Worm (Caenorhabditis elegans) whole organism, mixed stage, embryonic: Measurements from ENCODE around the gene C39B10.5.

Experiments
- M03D4.4 ChIP-seq: sonication (generic microtip); optimal IDR thresholded peaks from 2 replicates; lab custom pipeline; 2017; ENCODE audit warnings: mild to moderate bottlenecking, missing genetic modification characterization, missing compliant biosample characterization
- bed-3 ChIP-seq: fragments of 200-800 bp; sonication (Bioruptor generic); optimal IDR thresholded peaks from 3 replicates; lab custom pipeline; 2018; ENCODE audit warnings: mild to moderate bottlenecking, missing genetic modification characterization, moderate library complexity, missing compliant biosample characterization
- blmp-1 ChIP-seq: fragments of 150-350 bp; optimal IDR thresholded peaks from 2 replicates; lab custom pipeline; 2014; ENCODE audit warnings: missing biosample characterization, missing genetic modification characterization
- ceh-43 ChIP-seq: fragments of 200-800 bp; sonication (Bioruptor generic); optimal IDR thresholded peaks from 2 replicates; lab custom pipeline; 2018; ENCODE audit warnings: mild to moderate bottlenecking, missing genetic modification characterization, moderate library complexity, missing compliant biosample characterization
- ceh-83 ChIP-seq: fragments of 200-800 bp; sonication (Bioruptor generic); optimal IDR thresholded peaks from 2 replicates; lab custom pipeline; 2018; ENCODE audit warnings: mild to moderate bottlenecking, missing genetic modification characterization, missing compliant biosample characterization
- ces-1 ChIP-seq: fragments of 150-350 bp; optimal IDR thresholded peaks from 2 replicates; lab custom pipeline; 2014; ENCODE audit warnings: missing biosample characterization, missing genetic modification reagents, missing genetic modification characterization
- cnd-1 ChIP-seq: fragments of 200-800 bp; sonication (Bioruptor generic); optimal IDR thresholded peaks from 2 replicates; lab custom pipeline; 2018; ENCODE audit warnings: mild to moderate bottlenecking, missing genetic modification characterization, missing compliant biosample characterization
- drap-1 ChIP-seq: fragments of 200-800 bp; sonication (Bioruptor generic); optimal IDR thresholded peaks from 3 replicates; lab custom pipeline; 2018; ENCODE audit warnings: mild to moderate bottlenecking, missing genetic modification characterization, missing compliant biosample characterization
- elt-1 ChIP-seq: sonication (generic microtip); optimal IDR thresholded peaks from 2 replicates; lab custom pipeline; 2017; ENCODE audit warnings: missing genetic modification characterization, mild to moderate bottlenecking, missing compliant biosample characterization, antibody characterized with exemption, moderate library complexity, borderline replicate concordance; ENCODE audit not compliant: insufficient read depth
- elt-3 ChIP-seq: fragments of 150-350 bp; optimal IDR thresholded peaks from 2 replicates; lab custom pipeline; 2014; ENCODE audit warnings: missing biosample characterization, missing genetic modification characterization
- flh-1 ChIP-seq: fragments of 200-800 bp; sonication (Bioruptor generic); optimal IDR thresholded peaks from 2 replicates; lab custom pipeline; 2018; ENCODE audit warnings: mild to moderate bottlenecking, missing genetic modification characterization, moderate library complexity, missing compliant biosample characterization
- ham-2 ChIP-seq: fragments of 200-800 bp; sonication (Bioruptor generic); optimal IDR thresholded peaks from 2 replicates; lab custom pipeline; 2018; ENCODE audit warnings: mild to moderate bottlenecking, missing genetic modification characterization, missing compliant biosample characterization
- hlh-1 ChIP-seq: fragments of 150-350 bp; optimal IDR thresholded peaks from 2 replicates; lab custom pipeline; 2014; ENCODE audit warnings: missing biosample characterization, missing genetic modification reagents, missing genetic modification characterization
- lin-13 ChIP-seq: fragments of 150-350 bp; optimal IDR thresholded peaks from 2 replicates; lab custom pipeline; 2014; ENCODE audit warnings: missing biosample characterization, missing genetic modification characterization
- lin-32 ChIP-seq: fragments of 200-800 bp; sonication (Bioruptor generic); optimal IDR thresholded peaks from 2 replicates; lab custom pipeline; 2018; ENCODE audit warnings: mild to moderate bottlenecking, missing genetic modification characterization, missing compliant biosample characterization
- mab-5 ChIP-seq: fragments of 150-350 bp; optimal IDR thresholded peaks from 2 replicates; lab custom pipeline; 2014; ENCODE audit warnings: missing biosample characterization, missing genetic modification characterization
- mls-2 ChIP-seq: sonication (generic microtip); optimal IDR thresholded peaks from 2 replicates; lab custom pipeline; 2016; ENCODE audit warnings: mild to moderate bottlenecking, missing genetic modification characterization, moderate library complexity, missing compliant biosample characterization
- nhr-12 ChIP-seq: fragments of 150-350 bp; optimal IDR thresholded peaks from 2 replicates; lab custom pipeline; 2014; ENCODE audit warnings: missing biosample characterization, missing genetic modification characterization
- nhr-2 ChIP-seq: fragments of 150-350 bp; optimal IDR thresholded peaks from 2 replicates; lab custom pipeline; 2014; ENCODE audit warnings: missing biosample characterization, missing genetic modification characterization
- nhr-237 ChIP-seq: fragments of 150-350 bp; optimal IDR thresholded peaks from 2 replicates; lab custom pipeline; 2014; ENCODE audit warnings: missing biosample characterization, missing genetic modification characterization
- nhr-28 ChIP-seq: fragments of 150-350 bp; optimal IDR thresholded peaks from 2 replicates; lab custom pipeline; 2014; ENCODE audit warnings: missing biosample characterization, missing genetic modification characterization
- nhr-76 ChIP-seq: sonication (generic microtip); optimal IDR thresholded peaks from 2 replicates; lab custom pipeline; 2017; ENCODE audit warnings: missing biosample characterization, missing genetic modification characterization
- pha-4 ChIP-seq: fragments of 150-350 bp; optimal IDR thresholded peaks from 2 replicates; lab custom pipeline; 2018; ENCODE audit warnings: missing biosample characterization, missing genetic modification reagents, missing genetic modification characterization
- snpc-4 ChIP-seq: fragments of 150-350 bp; optimal IDR thresholded peaks from 2 replicates; lab custom pipeline; 2014; ENCODE audit warnings: missing biosample characterization, missing genetic modification characterization
- sptf-1 ChIP-seq: sonication (generic microtip); optimal IDR thresholded peaks from 2 replicates; lab custom pipeline; 2017; ENCODE audit warnings: mild to moderate bottlenecking, missing genetic modification characterization, moderate library complexity, missing compliant biosample characterization
- tbx-8 ChIP-seq: fragments of 200-800 bp; sonication (Bioruptor generic); optimal IDR thresholded peaks from 2 replicates; lab custom pipeline; 2018; ENCODE audit warnings: mild to moderate bottlenecking, missing genetic modification characterization, moderate library complexity, missing compliant biosample characterization
- unc-120 ChIP-seq: sonication (generic microtip); optimal IDR thresholded peaks from 2 replicates; lab custom pipeline; 2017; ENCODE audit warnings: missing genetic modification characterization, missing compliant biosample characterization; ENCODE audit not compliant: poor library complexity, severe bottlenecking
- unc-39 ChIP-seq: fragments of 150-350 bp; optimal IDR thresholded peaks from 2 replicates; lab custom pipeline; 2014; ENCODE audit warnings: missing biosample characterization, missing genetic modification characterization
- unc-62 ChIP-seq: fragments of 150-350 bp; optimal IDR thresholded peaks from 2 replicates; lab custom pipeline; 2014; ENCODE audit warnings: missing biosample characterization, missing genetic modification reagents, missing genetic modification characterization
- ztf-11 ChIP-seq: fragments of 150-350 bp; optimal IDR thresholded peaks from 2 replicates; lab custom pipeline; 2014; ENCODE audit warnings: missing biosample characterization, missing genetic modification characterization

Gene C39B10.5

DNA sequence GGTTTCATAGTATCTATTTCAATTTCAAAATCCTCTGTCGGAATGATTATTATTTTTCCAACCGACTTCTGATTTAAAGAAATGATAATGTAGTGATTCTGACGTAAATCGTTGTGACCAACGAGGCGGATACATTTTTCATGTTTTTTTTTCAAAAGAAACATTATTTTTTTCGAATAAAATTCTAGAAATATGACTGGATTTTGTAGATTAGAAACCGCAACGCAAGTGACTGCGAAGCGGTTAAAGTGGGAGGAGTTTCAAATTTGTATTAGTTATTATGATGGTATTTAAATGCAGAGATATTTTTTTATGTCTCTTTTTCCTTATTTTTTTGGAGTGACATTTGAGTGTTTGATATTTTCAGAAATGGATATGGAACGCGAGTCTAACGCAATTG lies at the start of gene C39B10.5:
Gene C39B10.5 (plus strand): TSS at position 362 of the 400 bp plus-strand sequence.
- TF ChIP-seq unc-39 (no peak), nhr-12 (no peak), nhr-237 (no peak), elt-1 (tag; lab: Kevin White, UChicago) (no peak), nhr-2 (tag; lab: Kevin White, UChicago) (no peak)

DNA sequence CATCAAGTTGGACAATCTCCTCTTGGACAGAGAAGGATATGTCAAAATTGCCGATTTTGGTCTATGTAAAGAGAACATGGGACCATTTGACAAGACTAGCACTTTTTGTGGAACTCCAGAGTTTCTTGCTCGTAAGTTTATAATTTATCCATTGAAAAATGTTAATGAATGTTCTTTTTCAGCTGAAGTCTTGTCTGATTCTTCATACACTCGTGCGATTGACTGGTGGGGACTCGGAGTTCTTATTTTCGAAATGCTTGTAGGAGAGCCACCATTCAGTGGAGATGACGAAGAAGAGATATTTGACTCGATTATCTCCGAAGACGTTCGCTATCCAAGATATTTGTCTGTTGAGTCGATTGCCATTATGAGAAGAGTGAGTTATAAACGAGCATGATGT lies 46.0 kb upstream of the C39B10.5 start:
- peak; percentile 16 for TF ChIP-seq ces-1 (GFP tag; lab: Kevin White, UChicago)
- TF ChIP-seq snpc-4: no peak

DNA sequence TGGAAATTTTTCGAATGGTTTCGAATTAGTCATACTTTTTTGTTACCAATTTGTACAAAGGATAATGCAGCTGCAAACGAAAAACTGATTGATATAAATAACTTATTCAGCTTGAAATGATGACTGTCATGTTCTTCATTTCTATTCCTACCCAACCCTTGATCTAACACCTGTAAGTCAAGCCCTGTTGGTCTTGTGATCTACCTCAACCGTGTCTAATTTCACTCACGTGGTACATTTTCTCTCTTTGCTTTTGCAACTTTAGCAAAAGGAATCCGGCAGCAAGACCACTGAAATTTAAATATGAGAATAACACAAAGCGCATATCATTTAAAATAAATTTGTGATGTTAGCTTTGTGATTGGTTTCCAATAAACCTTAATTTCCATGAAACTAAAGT lies 43.1 kb upstream of the C39B10.5 start:
- TF ChIP-seq ceh-43 (no peak), nhr-12 (no peak), sptf-1 (no peak), nhr-237 (no peak), cnd-1 (tag; lab: Kevin White, UChicago) (no peak), M03D4.4 (no peak), hlh-1 (tag; lab: Kevin White, UChicago) (no peak), blmp-1 (no peak), nhr-2 (tag; lab: Kevin White, UChicago) (no peak), ham-2 (GFP tag; lab: Kevin White, UChicago) (no peak), flh-1 (no peak), unc-120 (tag; lab: Kevin White, UChicago) (no peak), ceh-83 (GFP tag; lab: Kevin White, UChicago) (no peak), mls-2 (tag; lab: Kevin White, UChicago) (no peak), nhr-76 (tag; lab: Kevin White, UChicago) (no peak), bed-3 (GFP tag; lab: Kevin White, UChicago) (no peak), tbx-8 (GFP tag; lab: Kevin White, UChicago) (no peak), ztf-11 (tag; lab: Kevin White, UChicago) (no peak)

DNA sequence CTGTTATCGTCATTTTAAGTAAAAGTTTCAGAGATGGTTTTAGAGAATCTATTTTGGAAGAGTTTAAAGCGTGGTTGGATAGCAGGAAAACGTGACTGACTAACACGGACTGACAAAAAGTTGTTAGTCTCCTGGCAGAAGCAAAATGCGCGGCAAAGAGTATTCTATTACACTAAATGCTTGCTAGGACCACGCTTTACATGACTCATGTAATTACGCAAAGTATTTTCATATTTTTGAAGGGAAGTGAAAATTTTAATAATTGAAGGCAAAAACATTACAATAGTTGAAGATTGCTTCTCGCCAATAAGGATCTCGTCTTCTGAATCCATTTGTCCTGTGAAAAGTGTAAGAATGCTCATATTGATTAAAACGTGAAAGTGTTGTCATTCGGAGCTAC lies 40.9 kb upstream of the C39B10.5 start, which contains the start of gene gur-3:
Gene gur-3 (minus strand): TSS at position 101 of the 400 bp plus-strand sequence.
- TF ChIP-seq mab-5 (no peak), nhr-28 (tag; lab: Kevin White, UChicago) (no peak)
- TF ChIP-seq, all 35 proteins: peak for 0

- no peak for TF ChIP-seq pha-4 (tag; lab: Kevin White, UChicago)
- no peak for TF ChIP-seq nhr-28 (tag; lab: Kevin White, UChicago)
- no peak for TF ChIP-seq tbx-8 (GFP tag; lab: Kevin White, UChicago)
- TF ChIP-seq sptf-1: no peak
- TF ChIP-seq mab-5: no peak
- TF ChIP-seq unc-120 (tag; lab: Kevin White, UChicago): no peak
- TF ChIP-seq elt-1 (tag; lab: Kevin White, UChicago): no peak
- TF ChIP-seq cnd-1 (tag; lab: Kevin White, UChicago): no peak
- TF ChIP-seq nhr-237: no peak
- no peak for TF ChIP-seq nhr-2 (tag; lab: Kevin White, UChicago)
- TF ChIP-seq, all 35 proteins: peak for 0
Observed at ce11 chrX:10406850-10407249, 40.3 kb upstream of the C39B10.5 start, which contains the start of gene ZC504.1. TSS of gene ZC504.1 (plus strand) at chrX:10407150.

DNA sequence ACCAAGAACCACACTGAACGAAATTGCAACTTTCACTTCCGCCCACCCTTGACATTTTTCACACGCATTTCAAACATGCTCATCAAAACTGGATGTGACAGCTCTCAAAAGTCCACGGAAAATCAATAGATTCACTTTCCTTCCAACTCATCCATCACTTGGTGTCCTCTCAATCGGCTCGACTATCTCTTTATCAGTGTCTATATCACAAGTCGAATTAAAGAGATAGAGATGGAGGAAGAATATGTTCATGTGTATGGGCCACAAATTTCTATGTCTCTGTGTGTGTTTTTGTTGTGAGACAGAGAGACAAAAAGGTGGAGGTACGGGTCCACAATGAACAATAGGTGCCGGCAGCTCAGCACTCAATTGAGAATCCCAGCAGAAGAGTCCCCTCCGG lies 36.6 kb upstream of the C39B10.5 start:
- TF ChIP-seq unc-62 (GFP tag; lab: Kevin White, UChicago): peak; percentile 96
- TF ChIP-seq nhr-2 (tag; lab: Kevin White, UChicago): no peak
- peak; percentile 80 for TF ChIP-seq unc-120 (tag; lab: Kevin White, UChicago)

DNA sequence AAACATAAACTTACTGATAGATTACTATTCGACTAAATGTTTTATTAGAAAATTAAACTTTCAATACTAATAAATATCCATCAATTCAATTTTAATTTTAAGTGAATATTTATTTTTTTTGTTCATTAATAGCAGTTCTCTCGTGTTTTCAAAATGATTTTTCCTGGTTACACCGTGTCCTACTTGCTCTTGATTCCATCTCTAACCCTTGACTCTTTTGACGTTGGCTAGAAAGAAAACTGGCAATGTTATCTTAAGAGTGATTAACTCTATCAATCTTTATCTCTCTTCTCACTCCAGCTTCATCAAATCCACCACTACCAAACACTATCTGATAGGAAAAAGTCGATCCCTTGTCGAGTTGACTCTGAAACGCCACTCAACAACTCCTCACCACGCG lies 34.7 kb upstream of the C39B10.5 start, which contains the start of gene acr-8:
Gene acr-8 (plus strand): TSS at position 301 of the 400 bp plus-strand sequence.
- TF ChIP-seq elt-3 (tag; lab: Kevin White, UChicago): no peak
- no peak for TF ChIP-seq drap-1 (GFP tag; lab: Kevin White, UChicago)
- TF ChIP-seq ces-1 (GFP tag; lab: Kevin White, UChicago): no peak
- TF ChIP-seq ceh-83 (GFP tag; lab: Kevin White, UChicago): no peak
- no peak for TF ChIP-seq sptf-1
- no peak for TF ChIP-seq nhr-12
- TF ChIP-seq unc-120 (tag; lab: Kevin White, UChicago): no peak
- TF ChIP-seq nhr-237: no peak
- TF ChIP-seq lin-32 (GFP tag; lab: Kevin White, UChicago): no peak
- no peak for TF ChIP-seq blmp-1
- no peak for TF ChIP-seq unc-62 (GFP tag; lab: Kevin White, UChicago)
- TF ChIP-seq nhr-28 (tag; lab: Kevin White, UChicago): no peak
- no peak for TF ChIP-seq lin-13
- TF ChIP-seq ztf-11 (tag; lab: Kevin White, UChicago): no peak
